Worm (Caenorhabditis elegans) whole organism, dauer: Measurements from ENCODE around the gene clec-123.

Experiments used
- unc-62 ChIP-seq: sonication (generic microtip); optimal IDR thresholded peaks from 2 replicates; lab custom pipeline; 2017; ENCODE audit warnings: missing biosample characterization, missing genetic modification reagents, missing genetic modification characterization

clec-123 gene

DNA sequence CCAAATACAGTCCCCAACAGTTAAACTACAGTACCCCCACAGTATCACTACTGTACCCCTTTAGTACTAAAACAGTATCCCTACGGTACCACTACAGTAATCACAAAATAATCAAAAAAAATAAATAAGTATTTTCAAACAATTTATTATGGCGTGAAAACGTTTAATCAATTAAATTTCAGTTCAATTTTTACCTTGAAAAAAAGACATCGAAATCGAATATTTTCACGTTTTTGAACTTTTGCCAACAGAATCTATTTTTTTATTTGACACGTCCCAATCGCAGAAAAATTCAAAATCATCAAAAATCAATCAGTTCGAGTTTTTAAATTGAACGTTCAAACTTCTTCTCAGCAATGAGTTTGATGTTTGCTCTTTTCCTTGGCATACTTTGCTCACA, at the start of gene clec-123:
Gene clec-123 (plus strand): TSS at position 301 of the 400 bp plus-strand sequence.
- TF ChIP-seq unc-62 (GFP tag; lab: Kevin White, UChicago): no peak

ce11 chrII:3064631-3065030, 49.4 kb upstream of the clec-123 start:
- TF ChIP-seq unc-62 (GFP tag; lab: Kevin White, UChicago): no peak

DNA sequence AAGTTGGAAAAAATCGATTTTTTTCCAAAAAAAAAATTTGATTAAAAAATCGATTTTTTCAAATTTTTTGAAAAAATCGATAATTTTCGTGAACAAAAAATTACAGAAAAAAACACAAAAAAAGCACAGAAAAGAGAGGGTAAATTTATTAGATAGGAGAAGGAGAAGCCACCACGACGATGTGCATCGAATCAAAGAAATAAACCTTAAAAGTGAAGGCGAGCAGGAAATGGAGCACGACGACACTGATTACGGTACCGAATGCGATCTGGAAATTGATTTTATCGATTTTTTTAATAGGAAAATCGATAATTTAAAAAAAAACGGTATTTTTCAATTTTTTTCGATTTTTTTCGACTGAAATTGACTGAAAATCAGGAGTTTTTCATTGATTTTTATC, 48.9 kb upstream of the clec-123 start:
- TF ChIP-seq unc-62 (GFP tag; lab: Kevin White, UChicago): no peak

DNA sequence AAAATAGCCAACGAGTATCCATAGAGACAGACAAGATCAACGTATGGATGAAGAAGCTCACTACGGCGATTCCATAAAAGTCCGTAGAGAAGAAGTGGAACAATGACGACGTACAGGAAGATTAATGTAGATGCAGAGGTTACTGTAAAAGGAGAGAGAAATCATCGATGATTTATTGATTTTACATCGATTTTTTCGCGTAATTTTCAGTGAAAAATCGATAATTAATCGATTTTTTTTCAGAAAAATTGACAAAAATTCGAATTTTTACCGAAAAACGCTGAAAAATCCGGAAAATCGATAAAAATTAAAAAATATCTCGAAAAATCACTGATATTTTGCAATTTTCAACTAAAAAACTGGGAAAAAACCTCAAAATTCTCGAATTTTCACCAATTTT, 47.6 kb upstream of the clec-123 start:
- TF ChIP-seq unc-62 (GFP tag; lab: Kevin White, UChicago): no peak

ce11 chrII:3067447-3067846, 46.6 kb upstream of the clec-123 start:
- TF ChIP-seq unc-62 (GFP tag; lab: Kevin White, UChicago): no peak

DNA sequence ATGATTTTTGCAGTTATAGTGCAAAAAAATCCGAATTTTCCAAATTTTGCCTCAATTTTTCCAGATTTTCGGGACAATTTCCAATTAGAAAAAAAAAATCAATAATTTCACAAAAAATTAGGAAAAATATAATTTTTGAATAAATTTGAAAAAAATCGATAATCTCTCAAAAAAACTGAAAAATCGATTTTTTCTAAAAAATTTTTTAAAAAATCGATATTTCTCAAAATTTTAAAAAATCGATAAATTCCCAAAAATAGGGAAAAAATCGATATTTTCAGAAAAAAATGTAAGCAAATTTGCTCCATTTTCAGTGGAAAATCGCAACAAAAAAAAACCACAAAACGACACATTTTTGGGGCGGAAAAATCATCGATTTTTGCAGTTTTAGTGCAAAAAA, 46.1 kb upstream of the clec-123 start:
- TF ChIP-seq unc-62 (GFP tag; lab: Kevin White, UChicago): no peak

- TF ChIP-seq unc-62 (GFP tag; lab: Kevin White, UChicago): no peak
These were observed 45.4 kb upstream of the clec-123 start for ce11 chrII:3068646-3069045.

- TF ChIP-seq unc-62 (GFP tag; lab: Kevin White, UChicago): no peak
These were observed 43.9 kb upstream of the clec-123 start for ce11 chrII:3070182-3070581.

ce11 chrII:3071012-3071749, 42.9 kb upstream of the clec-123 start, which contains the start of gene Y25C1A.7:
TSS of gene Y25C1A.7 (minus strand) at chrII:3071062.
- no peak for TF ChIP-seq unc-62 (GFP tag; lab: Kevin White, UChicago)

DNA sequence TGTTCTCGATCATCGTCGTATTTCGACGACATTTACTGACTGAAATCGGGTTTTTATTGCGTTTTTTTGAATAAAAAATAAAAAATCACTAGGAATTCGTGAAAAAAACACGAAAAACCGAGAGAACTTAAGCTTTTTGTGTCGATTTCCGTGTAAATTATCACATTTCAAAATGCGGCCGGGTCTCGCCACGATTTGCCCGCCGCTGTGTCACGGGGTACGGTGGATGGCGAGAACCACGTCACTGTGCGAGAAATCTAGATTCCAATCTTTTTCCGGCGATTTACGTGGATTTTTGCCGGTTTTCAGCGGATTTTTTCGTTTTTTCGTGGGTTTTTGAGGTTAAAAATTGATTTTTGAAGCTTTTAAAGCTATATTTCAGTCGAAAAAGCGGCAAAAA, 37.1 kb upstream of the clec-123 start, which contains the start of gene Y25C1A.8:
Gene Y25C1A.8 (minus strand): TSS at position 45 of the 400 bp plus-strand sequence.
- TF ChIP-seq unc-62 (GFP tag; lab: Kevin White, UChicago): no peak

DNA sequence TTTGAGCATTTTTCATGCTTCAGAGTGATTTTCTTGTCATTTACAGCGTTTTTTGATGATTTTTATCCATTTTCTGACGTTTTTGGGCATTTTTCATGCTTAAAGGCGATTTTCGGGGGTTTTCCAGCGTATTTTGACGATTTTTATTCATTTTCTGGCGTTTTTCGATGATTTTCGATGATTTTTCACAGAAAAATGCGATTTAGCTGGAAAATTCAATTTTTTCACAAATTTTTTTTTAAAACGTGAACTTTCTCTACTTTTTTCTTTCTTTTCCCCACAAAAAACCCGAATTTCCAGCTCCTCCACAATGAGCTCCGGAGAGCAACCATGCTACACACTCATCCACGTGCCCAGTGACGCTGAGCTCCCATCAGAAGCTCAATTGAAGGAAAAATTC, 35.5 kb upstream of the clec-123 start, which contains the start of gene copb-1:
Gene copb-1 (plus strand): TSS at position 301 of the 400 bp plus-strand sequence.
- no peak for TF ChIP-seq unc-62 (GFP tag; lab: Kevin White, UChicago)

ce11 chrII:3087134-3087533, 26.9 kb upstream of the clec-123 start:
- no peak for TF ChIP-seq unc-62 (GFP tag; lab: Kevin White, UChicago)

DNA sequence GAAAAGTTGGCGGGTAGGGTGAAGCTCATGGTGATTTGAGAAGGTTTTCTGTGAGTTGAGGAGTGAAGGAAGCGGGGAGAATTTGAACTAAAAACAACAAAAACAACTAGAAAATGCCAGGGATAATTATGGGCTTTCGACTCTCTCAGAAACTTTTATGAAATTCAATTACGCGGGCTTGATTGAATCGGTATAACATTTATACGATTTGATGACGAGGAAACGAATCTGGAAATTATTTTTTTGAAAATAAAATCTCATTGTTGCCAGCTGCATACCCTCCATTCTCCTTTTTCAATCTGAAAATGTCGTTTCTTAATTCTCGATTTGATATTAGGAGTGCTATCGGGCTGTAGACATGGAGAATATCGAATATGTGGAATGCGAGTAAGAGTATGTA, 22.8 kb upstream of the clec-123 start, which contains the start of gene srg-21:
Gene srg-21 (minus strand): TSS at position 101 of the 400 bp plus-strand sequence.
- TF ChIP-seq unc-62 (GFP tag; lab: Kevin White, UChicago): no peak

- TF ChIP-seq unc-62 (GFP tag; lab: Kevin White, UChicago): no peak
These were observed 20.7 kb upstream of the clec-123 start, which contains the start of gene srg-22 for ce11 chrII:3093352-3093751. TSS of gene srg-22 (minus strand) at chrII:3093452.

- TF ChIP-seq unc-62 (GFP tag; lab: Kevin White, UChicago): no peak
These were observed 18.0 kb upstream of the clec-123 start, which contains the start of gene srg-23 for ce11 chrII:3096060-3096459. TSS of gene srg-23 (minus strand) at chrII:3096160.

- TF ChIP-seq unc-62 (GFP tag; lab: Kevin White, UChicago): no peak
These were observed 17.2 kb upstream of the clec-123 start, which contains the start of gene Y25C1A.14 for ce11 chrII:3096857-3097256. TSS of gene Y25C1A.14 (minus strand) at chrII:3096957.

DNA sequence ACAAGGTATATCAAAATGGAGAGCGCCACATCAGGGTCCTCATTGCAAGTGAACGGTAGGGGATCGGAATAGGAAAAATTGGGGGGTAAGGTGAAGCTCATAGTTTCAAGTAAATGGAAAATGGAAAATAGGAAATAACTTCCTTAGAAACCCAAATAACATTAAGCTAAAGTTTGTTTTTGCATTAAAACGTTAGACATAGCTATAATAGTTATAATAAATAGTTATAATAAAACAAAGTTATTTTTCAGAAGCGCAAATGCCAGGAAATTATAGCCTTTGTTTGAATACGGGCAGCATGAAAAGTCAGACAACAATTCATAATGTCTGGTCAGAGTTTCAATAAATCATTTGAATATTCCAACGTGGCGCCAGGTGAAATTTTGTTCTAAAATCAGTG, 13.5 kb upstream of the clec-123 start, which contains the start of gene srg-24:
Gene srg-24 (minus strand): TSS at position 101 of the 400 bp plus-strand sequence.
- no peak for TF ChIP-seq unc-62 (GFP tag; lab: Kevin White, UChicago)
